Fruit fly (Drosophila melanogaster): Measurements from ENCODE around the gene CalpC.

The CalpC gene

dm6 chrX:16333434-16334141, 8.0 kb downstream of the CalpC start, which contains the start of the genes CG9921 and Dsp1 (continued):
- TF ChIP-seq Taf1 (GFP tag; IDR thresholded peaks at IDR 0.05) (peak; percentile 26; the same call in 1 of the 2 replicates), oc (tag; optimal IDR thresholded peaks at IDR 0.05) (no peak), amos (GFP tag; IDR thresholded peaks at IDR 0.05; ENCODE audit: partially characterized antibody) (peak; percentile 17; the same call in 1 of the 2 replicates), Xrp1 (GFP tag; IDR thresholded peaks at IDR 0.05) (no peak), Chrac-16 (GFP tag; optimal IDR thresholded peaks at IDR 0.05) (no peak), CG8089 (GFP tag; optimal IDR thresholded peaks at IDR 0.05) (no peak), Gsc (GFP tag; IDR thresholded peaks at IDR 0.05) (no peak), CG3995 (GFP tag; optimal IDR thresholded peaks at IDR 0.05) (no peak), CG11696 (GFP tag; IDR thresholded peaks at IDR 0.05) (peak; percentile 32; the same call in 1 of the 2 replicates), Jarid2 (GFP tag; optimal IDR thresholded peaks at IDR 0.05) (no peak), Myb (GFP tag; optimal IDR thresholded peaks at IDR 0.05) (no peak), eve (GFP tag; optimal IDR thresholded peaks at IDR 0.05) (peak in 1 of 2 experiments; percentile 56), pho (GFP tag; optimal IDR thresholded peaks at IDR 0.05) (no peak), CG16815 (GFP tag; optimal IDR thresholded peaks at IDR 0.05) (no peak), CG11247 (GFP tag; IDR thresholded peaks at IDR 0.05) (no peak), en (GFP tag; optimal IDR thresholded peaks at IDR 0.05) (no peak), HLHmδ (GFP tag; optimal IDR thresholded peaks at IDR 0.05) (peak; percentile 90), CG30431 (GFP tag; optimal IDR thresholded peaks at IDR 0.05) (no peak), dysf (GFP tag; IDR thresholded peaks at IDR 0.05) (no peak), Spps (tag; optimal IDR thresholded peaks at IDR 0.05) (no peak), trem (tag; optimal IDR thresholded peaks at IDR 0.05) (no peak), Hand (GFP tag; optimal IDR thresholded peaks at IDR 0.05) (peak; percentile 18), Hr51 (GFP tag; optimal IDR thresholded peaks at IDR 0.05) (no peak), MTF-1 (GFP tag; optimal IDR thresholded peaks at IDR 0.05; ENCODE audit: borderline replicate concordance) (peak; percentile 48), HLH3B (GFP tag; IDR thresholded peaks at IDR 0.05) (no peak), scrt (GFP tag; optimal IDR thresholded peaks at IDR 0.05) (peak; percentile 23), sug (tag; optimal IDR thresholded peaks at IDR 0.05) (peak; percentile 26), CG3281 (GFP tag; optimal IDR thresholded peaks at IDR 0.05) (peak; percentile 13), Aef1 (GFP tag; IDR thresholded peaks at IDR 0.05) (peak; percentile 38; the same call in 2 of the 3 replicates), Tbp (GFP tag; optimal IDR thresholded peaks at IDR 0.05) (no peak), grn (GFP tag; optimal IDR thresholded peaks at IDR 0.05) (no peak), CG30403 (GFP tag; optimal IDR thresholded peaks at IDR 0.05) (no peak), jigr1 (GFP tag; IDR thresholded peaks at IDR 0.05) (no peak), HmgZ (tag; optimal IDR thresholded peaks at IDR 0.05) (peak; percentile 65), unc-4 (GFP tag; IDR thresholded peaks at IDR 0.05; ENCODE audit: partially characterized antibody) (0 out of 2 replicates have a peak, but pooled peaks have one; percentile 21), slbo (GFP tag; IDR thresholded peaks at IDR 0.05) (no peak), CG13894 (tag; optimal IDR thresholded peaks at IDR 0.05) (peak; percentile 2), CG7271 (tag; optimal IDR thresholded peaks at IDR 0.05) (no peak), tx (GFP tag; optimal IDR thresholded peaks at IDR 0.05) (no peak), CHES-1-like (GFP tag; optimal IDR thresholded peaks at IDR 0.05) (no peak), CG18011 (GFP tag; optimal IDR thresholded peaks at IDR 0.05) (no peak), az2 (GFP tag; optimal IDR thresholded peaks at IDR 0.05) (no peak), dan (GFP tag; IDR thresholded peaks at IDR 0.05) (no peak), CG12236 (GFP tag; optimal IDR thresholded peaks at IDR 0.05) (no peak), ttk (GFP tag; IDR thresholded peaks at IDR 0.05) (no peak), CG1792 (GFP tag; optimal IDR thresholded peaks at IDR 0.05) (no peak), Dfd (GFP tag; optimal IDR thresholded peaks at IDR 0.05) (no peak), yki (optimal IDR thresholded peaks at IDR 0.05) (peak; percentile 90), CG13287 (GFP tag; IDR thresholded peaks at IDR 0.05; ENCODE audit: partially characterized antibody) (peak; percentile 11; the same call in 1 of the 2 replicates), lov (optimal IDR thresholded peaks at IDR 0.05) (no peak), lov (GFP tag; IDR thresholded peaks at IDR 0.05) (no peak)
